Worm (Caenorhabditis elegans) whole organism, L2 larva: ENCODE results near the gene col-151.

ENCODE experiments used
- C34F6.9 ChIP-seq: fragments of 150-350 bp; optimal IDR thresholded peaks from 2 replicates; lab custom pipeline; 2014; ENCODE audit warnings: missing biosample characterization, missing genetic modification characterization
- F13H6.1 ChIP-seq: sonication (generic microtip); optimal IDR thresholded peaks from 2 replicates; lab custom pipeline; 2016; ENCODE audit warnings: missing genetic modification characterization, missing compliant biosample characterization
- R02D3.7 ChIP-seq: fragments of 150-350 bp; optimal IDR thresholded peaks from 2 replicates; lab custom pipeline; 2014; ENCODE audit warnings: missing biosample characterization, missing genetic modification characterization
- Y55F3AM.14 ChIP-seq: fragments of 200-800 bp; sonication (Bioruptor generic); optimal IDR thresholded peaks from 2 replicates; lab custom pipeline; 2018; ENCODE audit warnings: mild to moderate bottlenecking, missing genetic modification characterization, missing compliant biosample characterization
- ZK546.5 ChIP-seq: sonication (generic microtip); optimal IDR thresholded peaks from 2 replicates; lab custom pipeline; 2017; ENCODE audit warnings: missing biosample characterization, missing genetic modification characterization
- aly-2 ChIP-seq: fragments of 150-350 bp; optimal IDR thresholded peaks from 2 replicates; lab custom pipeline; 2014; ENCODE audit warnings: missing biosample characterization, missing genetic modification characterization
- ama-1 ChIP-seq: fragments of 150-350 bp; optimal IDR thresholded peaks from 2 replicates; lab custom pipeline; 2018; ENCODE audit warnings: inconsistent platforms
- blmp-1 ChIP-seq: sonication (generic microtip); optimal IDR thresholded peaks from 2 replicates; lab custom pipeline; 2017; ENCODE audit warnings: missing genetic modification characterization, mild to moderate bottlenecking, missing compliant biosample characterization, antibody characterized with exemption, moderate library complexity; ENCODE audit not compliant: insufficient read depth
- ceh-16 ChIP-seq: fragments of 150-350 bp; optimal IDR thresholded peaks from 2 replicates; lab custom pipeline; 2014; ENCODE audit warnings: missing biosample characterization, missing genetic modification characterization
- crh-2 ChIP-seq: sonication (generic microtip); optimal IDR thresholded peaks from 2 replicates; lab custom pipeline; 2017; ENCODE audit warnings: missing biosample characterization, missing genetic modification characterization
- dmd-4 ChIP-seq: sonication (generic microtip); optimal IDR thresholded peaks from 2 replicates; lab custom pipeline; 2017; ENCODE audit warnings: missing biosample characterization, missing genetic modification characterization
- egl-27 ChIP-seq: sonication (generic microtip); optimal IDR thresholded peaks from 3 replicates; lab custom pipeline; 2017; ENCODE audit warnings: missing biosample characterization, missing genetic modification reagents, missing genetic modification characterization
- elt-1 ChIP-seq: fragments of 150-350 bp; optimal IDR thresholded peaks from 2 replicates; lab custom pipeline; 2014; ENCODE audit warnings: missing biosample characterization, missing genetic modification characterization
- elt-3 ChIP-seq: sonication (generic microtip); optimal IDR thresholded peaks from 2 replicates; lab custom pipeline; 2017; ENCODE audit warnings: missing biosample characterization, missing genetic modification characterization
- fos-1 ChIP-seq: fragments of 150-350 bp; optimal IDR thresholded peaks from 2 replicates; lab custom pipeline; 2014; ENCODE audit warnings: missing biosample characterization, missing genetic modification characterization
- gmeb-1 ChIP-seq: fragments of 150-350 bp; optimal IDR thresholded peaks from 2 replicates; lab custom pipeline; 2014; ENCODE audit warnings: missing biosample characterization, missing genetic modification characterization
- lin-11 ChIP-seq: fragments of 150-350 bp; sonication (generic microtip); optimal IDR thresholded peaks from 2 replicates; lab custom pipeline; 2014; ENCODE audit warnings: missing biosample characterization, missing genetic modification characterization, inconsistent platforms, mixed read lengths
- lin-13 ChIP-seq: fragments of 150-350 bp; optimal IDR thresholded peaks from 2 replicates; lab custom pipeline; 2014; ENCODE audit warnings: missing biosample characterization, missing genetic modification reagents, missing genetic modification characterization
- mab-5 ChIP-seq: fragments of 150-350 bp; optimal IDR thresholded peaks from 2 replicates; lab custom pipeline; 2014; ENCODE audit warnings: missing biosample characterization, missing genetic modification characterization
- mdl-1 ChIP-seq, 2 experiments: fragments of 150-350 bp in 1 of 2; sonication (generic microtip) in 1 of 2; optimal IDR thresholded peaks; 2 replicates each; lab custom pipeline; 2017; ENCODE audit warnings: missing biosample characterization in 2 of 2, missing genetic modification characterization in 2 of 2
- nhr-11 ChIP-seq: fragments of 150-350 bp; optimal IDR thresholded peaks from 2 replicates; lab custom pipeline; 2014; ENCODE audit warnings: missing biosample characterization, missing genetic modification characterization
- nhr-12 ChIP-seq: fragments of 150-350 bp; optimal IDR thresholded peaks from 2 replicates; lab custom pipeline; 2014; ENCODE audit warnings: missing biosample characterization, missing genetic modification characterization
- nhr-129 ChIP-seq: fragments of 150-350 bp; optimal IDR thresholded peaks from 2 replicates; lab custom pipeline; 2014; ENCODE audit warnings: missing biosample characterization, missing genetic modification characterization
- nhr-237 ChIP-seq: fragments of 150-350 bp; optimal IDR thresholded peaks from 2 replicates; lab custom pipeline; 2014; ENCODE audit warnings: missing biosample characterization, missing genetic modification characterization
- nhr-6 ChIP-seq: fragments of 150-350 bp; optimal IDR thresholded peaks from 2 replicates; lab custom pipeline; 2014; ENCODE audit warnings: missing biosample characterization, missing genetic modification characterization
- nhr-77 ChIP-seq: fragments of 150-350 bp; optimal IDR thresholded peaks from 2 replicates; lab custom pipeline; 2014; ENCODE audit warnings: missing biosample characterization, missing genetic modification characterization
- peb-1 ChIP-seq: fragments of 150-350 bp; optimal IDR thresholded peaks from 2 replicates; lab custom pipeline; 2014; ENCODE audit warnings: missing biosample characterization, missing genetic modification characterization
- sma-3 ChIP-seq: sonication (generic microtip); optimal IDR thresholded peaks from 2 replicates; lab custom pipeline; 2016; ENCODE audit warnings: missing genetic modification reagents, missing genetic modification characterization, missing compliant biosample characterization
- snpc-4 ChIP-seq: fragments of 150-350 bp; optimal IDR thresholded peaks from 2 replicates; lab custom pipeline; 2014; ENCODE audit warnings: missing biosample characterization, missing genetic modification characterization
- unc-55 ChIP-seq: fragments of 150-350 bp; sonication (generic microtip); optimal IDR thresholded peaks from 3 replicates; lab custom pipeline; 2014; ENCODE audit warnings: missing biosample characterization, missing genetic modification reagents, missing genetic modification characterization
- unc-62 ChIP-seq: fragments of 150-350 bp; optimal IDR thresholded peaks from 2 replicates; lab custom pipeline; 2014; ENCODE audit warnings: missing biosample characterization, missing genetic modification reagents, missing genetic modification characterization
- zag-1 ChIP-seq: fragments of 150-350 bp; optimal IDR thresholded peaks from 2 replicates; lab custom pipeline; 2014; ENCODE audit warnings: missing biosample characterization, missing genetic modification characterization
- ztf-4 ChIP-seq: fragments of 150-350 bp; optimal IDR thresholded peaks from 2 replicates; lab custom pipeline; 2014; ENCODE audit warnings: missing biosample characterization, missing genetic modification characterization

The col-151 gene

DNA sequence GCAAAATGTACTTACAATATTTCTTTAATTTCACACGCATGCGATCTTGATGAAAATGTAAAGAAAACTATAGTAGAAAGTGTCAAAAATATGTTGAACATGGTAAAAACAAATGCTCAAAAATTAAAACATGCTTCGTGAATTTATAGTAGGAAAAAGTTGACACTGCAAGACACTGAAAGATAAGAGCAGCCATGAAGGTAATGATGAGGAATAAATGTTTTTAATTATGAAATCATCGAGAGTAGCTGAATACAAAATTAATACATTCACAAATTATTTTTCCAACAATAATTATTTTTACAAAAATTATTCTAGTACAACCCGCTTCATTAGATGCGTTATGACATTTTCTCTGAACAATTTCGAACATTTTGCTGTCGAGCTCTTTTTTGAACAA, 21.9 kb upstream of the col-151 start, which contains the start of gene F15H10.10:
Gene F15H10.10, minus strand, starts transcription at position 101 of the 400 bp plus-strand sequence.
- TF ChIP-seq lin-11 (tag; lab: Kevin White, UChicago), result no peak
- TF ChIP-seq Y55F3AM.14 (GFP tag; lab: Kevin White, UChicago), result no peak
- TF ChIP-seq nhr-12 (tag; lab: Kevin White, UChicago), result no peak
- no peak for TF ChIP-seq blmp-1

DNA sequence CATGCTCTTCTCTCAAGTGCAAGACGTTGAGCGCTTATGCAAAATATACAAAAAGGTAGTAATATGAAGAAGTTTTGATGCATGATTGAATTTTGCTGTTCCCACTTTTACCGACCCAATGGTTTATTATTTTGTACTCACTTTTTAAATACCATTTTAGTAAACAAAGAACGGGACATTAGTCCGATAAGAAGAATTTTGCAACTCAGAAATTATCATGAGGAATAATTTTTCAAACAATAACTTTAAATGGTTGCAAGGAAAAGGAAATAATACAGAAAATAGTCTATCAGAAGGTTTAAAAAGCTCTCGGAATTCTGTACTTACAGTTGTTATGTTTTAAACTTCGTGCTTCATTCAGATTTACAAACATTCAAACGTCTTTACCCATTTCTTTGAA, 19.6 kb upstream of the col-151 start, which contains the start of gene F15H10.9:
Gene F15H10.9, minus strand, starts transcription at position 101 of the 400 bp plus-strand sequence.
- TF ChIP-seq mdl-1 (tag; optimal IDR thresholded peaks at IDR 0.05; lab: Kevin White, UChicago), result no peak
- no peak for TF ChIP-seq gmeb-1 (tag; lab: Kevin White, UChicago)
- TF ChIP-seq nhr-11, result no peak
- TF ChIP-seq nhr-12 (tag; lab: Kevin White, UChicago), result no peak
- no peak for TF ChIP-seq ztf-4
- TF ChIP-seq fos-1 (tag; lab: Kevin White, UChicago), result no peak
- TF ChIP-seq unc-55, result no peak
- no peak for TF ChIP-seq ceh-16 (tag; lab: Kevin White, UChicago)
- TF ChIP-seq zag-1 (tag; lab: Kevin White, UChicago), result no peak
- no peak for TF ChIP-seq R02D3.7 (tag; lab: Kevin White, UChicago)
- no peak for TF ChIP-seq crh-2 (tag; lab: Kevin White, UChicago)
- no peak for TF ChIP-seq ZK546.5 (tag; lab: Kevin White, UChicago)
- no peak for TF ChIP-seq Y55F3AM.14 (GFP tag; lab: Kevin White, UChicago)
- no peak for TF ChIP-seq peb-1 (tag; lab: Kevin White, UChicago)
- no peak for TF ChIP-seq nhr-237 (tag; lab: Kevin White, UChicago)
- TF ChIP-seq ama-1 (lab: Kevin White, UChicago), result no peak
- TF ChIP-seq nhr-129 (tag; lab: Kevin White, UChicago), result no peak

DNA sequence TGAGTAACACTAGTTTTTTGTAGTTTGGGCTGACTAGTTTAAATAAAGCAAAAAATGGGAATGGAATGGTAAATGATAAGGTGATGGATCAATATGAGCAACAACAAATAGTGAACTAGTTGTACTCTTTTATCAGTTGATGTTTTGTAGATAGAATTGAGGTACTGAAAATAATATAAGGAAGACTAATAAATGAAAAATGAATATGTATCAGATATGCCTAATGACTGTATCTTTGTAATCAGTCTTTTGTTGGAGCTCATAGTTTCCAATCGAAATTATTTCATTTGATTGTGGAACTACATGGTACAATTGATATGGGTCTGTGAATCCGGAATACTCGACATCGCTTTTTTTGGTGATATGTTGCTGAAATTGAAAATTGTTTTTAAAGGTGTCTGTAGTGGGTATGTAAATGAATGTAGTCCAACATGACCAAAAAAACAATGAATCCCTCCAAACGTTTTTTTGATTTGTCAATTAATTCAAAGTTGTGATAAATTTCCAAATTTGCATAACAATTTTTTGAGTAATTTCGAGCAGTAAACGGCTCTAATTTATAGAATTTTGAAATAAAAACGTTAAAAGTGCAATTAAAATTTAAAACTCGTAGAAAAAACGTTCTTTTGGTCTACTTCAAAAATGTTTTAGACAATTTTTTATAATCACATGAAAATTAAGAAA, 15.1 kb upstream of the col-151 start, which contains the start of gene F15H10.12:
Gene F15H10.12, minus strand, starts transcription at position 51 of the 684 bp plus-strand sequence.
- TF ChIP-seq ceh-16 (tag; lab: Kevin White, UChicago) (no peak), aly-2 (tag; lab: Kevin White, UChicago) (no peak), elt-3 (no peak)
- TF ChIP-seq, all 48 proteins: peak for 0

DNA sequence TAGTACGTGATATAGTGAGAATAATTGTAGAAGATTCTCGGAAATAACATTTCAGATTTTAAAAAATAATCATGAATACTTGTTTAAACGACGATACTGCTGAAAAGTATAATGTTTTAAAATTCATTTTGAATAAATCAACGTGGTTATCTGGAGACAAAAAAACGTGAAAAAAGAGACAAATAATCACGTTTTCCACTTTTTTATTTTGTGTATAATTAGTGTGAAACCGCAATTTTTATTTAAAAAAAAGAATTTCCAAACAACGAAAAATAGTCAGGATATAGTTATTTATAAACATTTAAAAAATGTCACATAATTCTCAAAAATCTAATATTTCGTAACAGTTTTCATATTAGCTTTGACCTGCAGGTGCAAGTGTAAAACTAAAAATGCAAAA, 11.3 kb upstream of the col-151 start, which contains the start of gene F15H10.7:
Gene F15H10.7, minus strand, starts transcription at position 101 of the 400 bp plus-strand sequence.
- TF ChIP-seq unc-62 (GFP tag; lab: Kevin White, UChicago), result no peak
- no peak for TF ChIP-seq zag-1 (tag; lab: Kevin White, UChicago)
- TF ChIP-seq lin-13 (GFP tag; lab: Kevin White, UChicago), result no peak
- TF ChIP-seq egl-27, result no peak
- no peak for TF ChIP-seq nhr-129 (tag; lab: Kevin White, UChicago)
- no peak for TF ChIP-seq ama-1 (lab: Kevin White, UChicago)
- TF ChIP-seq mdl-1 (tag; optimal IDR thresholded peaks at IDR 0.05; lab: Kevin White, UChicago), result no peak
- TF ChIP-seq nhr-77, result no peak
- no peak for TF ChIP-seq C34F6.9
- no peak for TF ChIP-seq dmd-4 (tag; lab: Kevin White, UChicago)
- TF ChIP-seq nhr-6 (tag; lab: Kevin White, UChicago), result no peak
- TF ChIP-seq elt-3, result no peak
- no peak for TF ChIP-seq sma-3 (GFP tag; lab: Kevin White, UChicago)
- no peak for TF ChIP-seq F13H6.1 (tag; lab: Kevin White, UChicago)
- TF ChIP-seq R02D3.7 (tag; lab: Kevin White, UChicago), result no peak
- TF ChIP-seq Y55F3AM.14 (GFP tag; lab: Kevin White, UChicago), result no peak
- no peak for TF ChIP-seq fos-1 (tag; lab: Kevin White, UChicago)
- TF ChIP-seq snpc-4 (tag; lab: Kevin White, UChicago), result no peak

DNA sequence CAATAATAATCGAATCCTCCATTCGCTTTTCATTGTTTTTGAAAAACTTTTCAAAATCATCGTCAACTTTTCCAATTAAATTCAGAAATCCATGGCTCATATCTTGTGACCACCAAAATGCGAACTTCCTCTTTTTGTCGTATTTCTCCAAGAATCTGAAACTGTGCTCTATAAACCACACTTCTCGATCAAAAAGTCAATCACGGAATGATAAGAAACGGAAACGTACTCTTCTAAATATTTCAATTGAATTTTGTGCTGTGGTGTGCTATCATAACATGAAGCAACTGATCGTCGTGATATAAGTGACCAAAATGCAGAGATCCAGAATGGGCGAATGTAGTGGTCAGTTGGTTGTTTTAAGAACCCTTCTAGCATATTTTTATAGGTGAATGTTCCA, 9.7 kb upstream of the col-151 start:
- TF ChIP-seq sma-3 (GFP tag; lab: Kevin White, UChicago) (no peak), fos-1 (tag; lab: Kevin White, UChicago) (peak; percentile 29)

DNA sequence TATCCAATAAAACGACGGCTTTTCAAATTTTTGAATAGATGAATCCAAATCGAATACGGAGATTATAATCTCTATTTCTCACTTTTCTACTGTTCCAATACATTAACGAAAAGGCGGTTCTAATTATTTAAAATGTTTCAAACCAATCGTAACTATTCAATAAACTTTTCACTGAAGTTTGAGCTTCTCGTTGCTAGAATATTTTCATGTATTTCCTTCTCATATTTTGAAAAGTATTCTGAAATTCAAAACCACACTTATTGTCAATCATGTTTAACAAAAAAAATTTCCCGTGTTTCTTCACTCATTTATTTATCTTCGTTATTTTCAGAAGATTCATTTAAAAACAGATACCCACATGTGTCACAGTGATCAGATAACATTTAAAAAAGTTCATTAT, 7.8 kb upstream of the col-151 start, which contains the start of gene F15H10.8:
Gene F15H10.8, minus strand, starts transcription at position 101 of the 400 bp plus-strand sequence.
- TF ChIP-seq mab-5 (tag; lab: Kevin White, UChicago) (no peak), elt-1 (tag; lab: Kevin White, UChicago) (no peak), ztf-4 (no peak)
